Fruit fly (Drosophila melanogaster): ENCODE measurements around the gene CG7453.

CG7453 gene

DNA sequence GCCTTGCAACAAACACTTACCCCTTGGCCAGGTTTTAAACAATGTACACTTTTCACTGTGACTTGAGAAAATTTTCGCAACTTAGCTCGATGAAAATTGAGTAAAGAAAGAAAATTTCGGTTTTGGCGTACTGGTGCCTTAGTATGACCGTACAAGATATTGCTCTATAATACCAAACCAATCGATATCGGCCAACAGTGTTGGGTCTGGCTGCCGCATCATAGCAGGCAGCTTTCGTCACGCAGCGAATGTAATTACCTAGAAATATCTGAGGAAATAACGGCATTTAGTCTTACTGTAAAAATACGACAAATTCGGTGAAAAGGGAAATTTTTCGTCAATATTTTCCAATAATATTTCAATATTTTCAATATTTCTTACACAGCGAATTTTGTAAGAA is 28.0 kb downstream of the CG7453 start, which contains the start of gene Ulp1 (continued):
- TF ChIP-seq CG34224 (GFP tag; IDR thresholded peaks at IDR 0.05; ENCODE audit: partially characterized antibody) (peak; percentile 17; the same call in 1 of the 3 replicates), Adf1 (GFP tag; IDR thresholded peaks at IDR 0.05) (no peak; the same call in 1 of the 2 replicates), CG11247 (GFP tag; IDR thresholded peaks at IDR 0.05) (no peak), CG17328 (GFP tag; IDR thresholded peaks at IDR 0.05) (no peak), stwl (tag; optimal IDR thresholded peaks at IDR 0.05) (peak; percentile 78), CG3847 (GFP tag; IDR thresholded peaks at IDR 0.05) (peak; percentile 16; the same call in 1 of the 2 replicates), gfzf (GFP tag; optimal IDR thresholded peaks at IDR 0.05) (peak; percentile 94), chinmo (GFP tag; IDR thresholded peaks at IDR 0.05; ENCODE audit: partially characterized antibody) (no peak), CG8359 (GFP tag; optimal IDR thresholded peaks at IDR 0.05; ENCODE audit: borderline replicate concordance) (no peak), Hey (tag; optimal IDR thresholded peaks at IDR 0.05) (no peak), row (GFP tag; IDR thresholded peaks at IDR 0.05) (peak; percentile 59; the same call in 2 of the 3 replicates), CG10267 (tag; optimal IDR thresholded peaks at IDR 0.05) (peak; percentile 85), Eip74EF (GFP tag; optimal IDR thresholded peaks at IDR 0.05) (no peak), amos (GFP tag; IDR thresholded peaks at IDR 0.05; ENCODE audit: partially characterized antibody) (peak; percentile 58), CG17186 (GFP tag; optimal IDR thresholded peaks at IDR 0.05) (peak; percentile 52), ab (GFP tag; optimal IDR thresholded peaks at IDR 0.05) (no peak), Nf-YA (GFP tag; IDR thresholded peaks at IDR 0.05) (no peak), Ets65A (GFP tag) (peak; percentile 60), Sry-δ (GFP tag; optimal IDR thresholded peaks at IDR 0.05) (peak; percentile 69), Sry-β (GFP tag; optimal IDR thresholded peaks at IDR 0.05) (peak; percentile 71), Vsx1 (GFP tag; optimal IDR thresholded peaks at IDR 0.05) (peak; percentile 69), CG7987 (GFP tag; optimal IDR thresholded peaks at IDR 0.05) (peak; percentile 2), ro (GFP tag; IDR thresholded peaks at IDR 0.05) (no peak), Elba2 (GFP tag; optimal IDR thresholded peaks at IDR 0.05) (peak; percentile 7), CG2120 (GFP tag; optimal IDR thresholded peaks at IDR 0.05) (peak; percentile 11), sisA (GFP tag; IDR thresholded peaks at IDR 0.05) (no peak), lmd (GFP tag; IDR thresholded peaks at IDR 0.05) (no peak), psq (GFP tag; optimal IDR thresholded peaks at IDR 0.05) (no peak), HmgZ (tag; optimal IDR thresholded peaks at IDR 0.05) (peak; percentile 70), CG15514 (GFP tag; optimal IDR thresholded peaks at IDR 0.05) (peak; percentile 57), Med (GFP tag) (peak; percentile 87), odd (GFP tag; optimal IDR thresholded peaks at IDR 0.05) (no peak), CG13624 (GFP tag; optimal IDR thresholded peaks at IDR 0.05) (peak; percentile 43), CG31224 (GFP tag; IDR thresholded peaks at IDR 0.05) (no peak), Asciz (GFP tag; optimal IDR thresholded peaks at IDR 0.05) (no peak), Sin3A (optimal IDR thresholded peaks at IDR 0.05) (peak; percentile 31), CG33557 (GFP tag; optimal IDR thresholded peaks at IDR 0.05) (no peak), Bgb (GFP tag; IDR thresholded peaks at IDR 0.05; ENCODE audit: partially characterized antibody) (peak; percentile 55), slbo (GFP tag; IDR thresholded peaks at IDR 0.05) (peak; percentile 28; the same call in 1 of the 2 replicates), CG16813 (GFP tag; IDR thresholded peaks at IDR 0.05; ENCODE audit: partially characterized antibody) (peak; percentile 30; the same call in 1 of the 3 replicates), Hr3 (GFP tag; optimal IDR thresholded peaks at IDR 0.05) (peak; percentile 31), CG18011 (GFP tag; optimal IDR thresholded peaks at IDR 0.05) (peak; percentile 98), CG9876 (GFP tag; optimal IDR thresholded peaks at IDR 0.05) (peak; percentile 4), CG32767 (GFP tag; IDR thresholded peaks at IDR 0.05) (no peak), chm (GFP tag; IDR thresholded peaks at IDR 0.05) (no peak), CG33213 (GFP tag; optimal IDR thresholded peaks at IDR 0.05) (peak; percentile 74), Sox102F (GFP tag; optimal IDR thresholded peaks at IDR 0.05) (no peak), tin (GFP tag; optimal IDR thresholded peaks at IDR 0.05) (peak; percentile 20), ci (GFP tag; IDR thresholded peaks at IDR 0.05) (0 out of 3 replicates have a peak, but pooled peaks have one; percentile 32), ERR (GFP tag; optimal IDR thresholded peaks at IDR 0.05) (no peak), CG2712 (tag; optimal IDR thresholded peaks at IDR 0.05) (peak; percentile 41)
